Worm (Caenorhabditis elegans): Measurements from ENCODE around the gene nhr-90.

ce11 chrV:646129-646528, 35.8 kb downstream of the nhr-90 start, which contains the start of gene F48G7.12:
- no peak for TF ChIP-seq him-1 (tag; optimal IDR thresholded peaks at IDR 0.05)
- TF ChIP-seq W03F9.2 (tag; optimal IDR thresholded peaks at IDR 0.05): no peak
- no peak for TF ChIP-seq dao-5 (tag; optimal IDR thresholded peaks at IDR 0.05)

All from whole organism, L4/young adult.